Fruit fly (Drosophila melanogaster) whole organism, embryonic: ENCODE data around the gene CG10730.
A peak's percentile ranks its signal among the peaks of the same experiment; 100 is the strongest.

Experiments used
- Ada2b ChIP-seq: fragments of 200-800 bp; sonication (Bioruptor generic); IDR thresholded peaks from 2 replicates; pipeline ENCODE4 v1.3.6; 2022; ENCODE audit warnings: missing biosample characterization, missing genetic modification characterization
- Aef1 ChIP-seq: fragments of 200-800 bp; sonication (Bioruptor generic); IDR thresholded peaks from 3 replicates; pipeline ENCODE4 v1.3.6; 2022; ENCODE audit warnings: missing biosample characterization, missing genetic modification characterization
- Awh ChIP-seq: fragments of 200-800 bp; sonication (Bioruptor generic); IDR thresholded peaks from 2 replicates; pipeline ENCODE4, ENCODE4 v1.3.6; 2022; ENCODE audit warnings: missing biosample characterization, missing genetic modification characterization
- Bdp1 ChIP-seq: fragments of 200-800 bp; sonication (Bioruptor generic); optimal IDR thresholded peaks from 3 replicates; lab custom pipeline; 2016; ENCODE audit warnings: missing biosample characterization, missing genetic modification characterization
- CG10321 ChIP-seq: fragments of 200-800 bp; sonication (Bioruptor generic); IDR thresholded peaks from 2 replicates; pipeline ENCODE4 v1.3.6; 2022; ENCODE audit warnings: missing biosample characterization, missing genetic modification characterization
- CG10366 ChIP-seq: fragments of 200-800 bp; sonication (Bioruptor generic); IDR thresholded peaks from 2 replicates; pipeline ENCODE4 v1.3.6; 2022; ENCODE audit warnings: missing biosample characterization, missing genetic modification characterization
- CG10979 ChIP-seq: fragments of 200-800 bp; sonication (Bioruptor generic); optimal IDR thresholded peaks from 2 replicates; lab custom pipeline; 2018; ENCODE audit warnings: missing biosample characterization, mild to moderate bottlenecking, missing genetic modification characterization, moderate library complexity
- CG11398 ChIP-seq: fragments of 200-800 bp; sonication (Bioruptor generic); optimal IDR thresholded peaks from 2 replicates; lab custom pipeline; 2016; ENCODE audit warnings: missing biosample characterization, missing genetic modification characterization
- CG11560 ChIP-seq: fragments of 200-800 bp; sonication (Bioruptor generic); IDR thresholded peaks from 3 replicates; pipeline ENCODE4 v1.3.6; 2022; ENCODE audit warnings: missing biosample characterization, missing genetic modification characterization
- CG11695 ChIP-seq: fragments of 200-800 bp; sonication (Bioruptor generic); IDR thresholded peaks from 3 replicates; pipeline ENCODE4 v1.3.6; 2022; ENCODE audit warnings: missing biosample characterization, missing genetic modification characterization
- CG12071 ChIP-seq: fragments of 200-800 bp; sonication (Bioruptor generic); optimal IDR thresholded peaks from 3 replicates; lab custom pipeline; 2018; ENCODE audit warnings: missing biosample characterization, mild to moderate bottlenecking, missing genetic modification characterization
- CG12744 ChIP-seq: fragments of 200-800 bp; sonication (Bioruptor generic); optimal IDR thresholded peaks from 2 replicates; lab custom pipeline; 2016; ENCODE audit warnings: missing biosample characterization, missing genetic modification characterization
- CG13287 ChIP-seq: fragments of 200-800 bp; sonication (Bioruptor generic); IDR thresholded peaks from 2 replicates; pipeline ENCODE4 v1.3.6; 2022; ENCODE audit warnings: missing biosample characterization, missing genetic modification characterization; ENCODE audit not compliant: partially characterized antibody
- CG14014 ChIP-seq: fragments of 200-800 bp; sonication (Bioruptor generic); IDR thresholded peaks from 2 replicates; pipeline ENCODE4 v1.3.6; 2022; ENCODE audit warnings: missing biosample characterization, missing genetic modification characterization
- CG1647 ChIP-seq: fragments of 200-800 bp; sonication (Bioruptor generic); optimal IDR thresholded peaks from 3 replicates; lab custom pipeline; 2016; ENCODE audit warnings: missing biosample characterization, missing genetic modification characterization
- CG16813 ChIP-seq: fragments of 200-800 bp; sonication (Bioruptor generic); IDR thresholded peaks from 3 replicates; pipeline ENCODE4 v1.3.6; 2022; ENCODE audit warnings: missing biosample characterization, missing genetic modification characterization; ENCODE audit not compliant: partially characterized antibody
- CG17385 ChIP-seq: fragments of 200-800 bp; sonication (Bioruptor generic); optimal IDR thresholded peaks from 3 replicates; lab custom pipeline; 2018; ENCODE audit warnings: missing biosample characterization, mild to moderate bottlenecking, missing genetic modification characterization
- CG18599 ChIP-seq: fragments of 200-800 bp; sonication (Bioruptor generic); optimal IDR thresholded peaks from 3 replicates; lab custom pipeline; 2017; ENCODE audit warnings: missing biosample characterization, missing genetic modification characterization, mild to moderate bottlenecking, moderate library complexity, missing genetic modification reagents
- CG2889 ChIP-seq: fragments of 200-800 bp; sonication (Bioruptor generic); IDR thresholded peaks from 3 replicates; pipeline ENCODE4 v1.3.6; 2022; ENCODE audit warnings: missing biosample characterization, missing genetic modification characterization
- CG4820 ChIP-seq: fragments of 200-800 bp; sonication (Bioruptor generic); optimal IDR thresholded peaks from 3 replicates; lab custom pipeline; 2016; ENCODE audit warnings: missing biosample characterization, missing genetic modification characterization
- CG6689 ChIP-seq: fragments of 200-800 bp; sonication (Bioruptor generic); IDR thresholded peaks from 2 replicates; pipeline ENCODE4 v1.3.6; 2022; ENCODE audit warnings: missing biosample characterization, missing genetic modification characterization
- CG6791 ChIP-seq: fragments of 200-800 bp; sonication (Bioruptor generic); IDR thresholded peaks from 3 replicates; pipeline ENCODE4 v1.3.6; 2022; ENCODE audit warnings: missing biosample characterization, missing genetic modification characterization; ENCODE audit not compliant: partially characterized antibody
- CG7357 ChIP-seq: fragments of 200-800 bp; sonication (Bioruptor generic); IDR thresholded peaks from 3 replicates; pipeline ENCODE4 v1.3.6; 2022; ENCODE audit warnings: missing biosample characterization, missing genetic modification characterization
- Dfd ChIP-seq, 2 experiments: fragments of >200 bp; optimal IDR thresholded peaks; 2 replicates each; lab custom pipeline; 2017; ENCODE audit warnings: missing biosample characterization in 2 of 2, missing genetic modification characterization in 2 of 2
- Dll ChIP-seq: fragments of 200-800 bp; sonication (Bioruptor generic); IDR thresholded peaks from 4 replicates; pipeline ENCODE4 v1.3.6; 2022; ENCODE audit warnings: missing biosample characterization, missing genetic modification characterization; ENCODE audit not compliant: partially characterized antibody
- Gug ChIP-seq: fragments of 200-800 bp; sonication (Bioruptor generic); IDR thresholded peaks from 4 replicates; pipeline ENCODE4 v1.3.6; 2022; ENCODE audit warnings: missing biosample characterization, missing genetic modification characterization
- Hey ChIP-seq: fragments of 200-800 bp; sonication (Bioruptor generic); optimal IDR thresholded peaks from 3 replicates; lab custom pipeline; 2018; ENCODE audit warnings: missing biosample characterization, mild to moderate bottlenecking, missing genetic modification characterization
- MBD-R2 ChIP-seq: fragments of 200-800 bp; sonication (Bioruptor generic); IDR thresholded peaks from 2 replicates; pipeline ENCODE4 v1.3.6; 2022; ENCODE audit warnings: missing biosample characterization, missing genetic modification characterization
- Myb ChIP-seq: fragments of 200-800 bp; sonication (Bioruptor generic); optimal IDR thresholded peaks from 2 replicates; lab custom pipeline; 2016; ENCODE audit warnings: missing biosample characterization, missing genetic modification characterization
- NFAT ChIP-seq: fragments of 200-800 bp; sonication (Bioruptor generic); IDR thresholded peaks from 2 replicates; pipeline ENCODE4 v1.3.6; 2022; ENCODE audit warnings: missing biosample characterization, missing genetic modification characterization
- Sox100B ChIP-seq: fragments of 200-800 bp; sonication (Bioruptor generic); optimal IDR thresholded peaks from 3 replicates; lab custom pipeline; 2018; ENCODE audit warnings: missing biosample characterization, mild to moderate bottlenecking, missing genetic modification characterization
- Sry-β ChIP-seq: fragments of 200-800 bp; sonication (Bioruptor generic); optimal IDR thresholded peaks from 2 replicates; lab custom pipeline; 2018; ENCODE audit warnings: missing biosample characterization, mild to moderate bottlenecking, missing genetic modification characterization, moderate library complexity
- Sry-δ ChIP-seq: fragments of 200-800 bp; sonication (Bioruptor generic); optimal IDR thresholded peaks from 2 replicates; lab custom pipeline; 2016; ENCODE audit warnings: missing biosample characterization, missing genetic modification characterization
- Xbp1 ChIP-seq: fragments of 200-800 bp; sonication (Bioruptor generic); optimal IDR thresholded peaks from 3 replicates; lab custom pipeline; 2016; ENCODE audit warnings: missing biosample characterization, mild to moderate bottlenecking, missing genetic modification characterization
- ab ChIP-seq: fragments of 200-800 bp; sonication (Bioruptor generic); optimal IDR thresholded peaks from 2 replicates; lab custom pipeline; 2016; ENCODE audit warnings: missing biosample characterization, missing genetic modification characterization
- az2 ChIP-seq: fragments of 200-800 bp; sonication (Bioruptor generic); optimal IDR thresholded peaks from 3 replicates; lab custom pipeline; 2016; ENCODE audit warnings: missing biosample characterization, missing genetic modification characterization
- bbx ChIP-seq: fragments of 200-800 bp; sonication (Bioruptor generic); IDR thresholded peaks from 2 replicates; pipeline ENCODE4 v1.3.6; 2022; ENCODE audit warnings: missing biosample characterization, missing genetic modification characterization; ENCODE audit not compliant: partially characterized antibody
- cato ChIP-seq: fragments of 200-800 bp; sonication (Bioruptor generic); optimal IDR thresholded peaks from 2 replicates; lab custom pipeline; 2016; ENCODE audit warnings: missing biosample characterization, missing genetic modification characterization, borderline replicate concordance
- disco-r ChIP-seq: fragments of 200-800 bp; sonication (Bioruptor generic); optimal IDR thresholded peaks from 2 replicates; lab custom pipeline; 2016; ENCODE audit warnings: missing biosample characterization, missing genetic modification characterization
- dm ChIP-seq: fragments of 200-800 bp; sonication (Bioruptor generic); optimal IDR thresholded peaks from 3 replicates; lab custom pipeline; 2016; ENCODE audit warnings: missing biosample characterization, missing genetic modification characterization
- dmrt11E ChIP-seq: fragments of 200-800 bp; sonication (Bioruptor generic); optimal IDR thresholded peaks from 3 replicates; lab custom pipeline; 2018; ENCODE audit warnings: missing biosample characterization, mild to moderate bottlenecking, missing genetic modification characterization, moderate library complexity
- gce ChIP-seq: fragments of 200-800 bp; sonication (Bioruptor generic); IDR thresholded peaks from 3 replicates; pipeline ENCODE4 v1.3.6; 2022; ENCODE audit warnings: missing biosample characterization, missing genetic modification characterization
- inv ChIP-seq: fragments of 200-800 bp; sonication (Bioruptor generic); IDR thresholded peaks from 2 replicates; pipeline ENCODE4 v1.3.6; 2022; ENCODE audit warnings: missing biosample characterization, missing genetic modification characterization; ENCODE audit not compliant: partially characterized antibody
- jigr1 ChIP-seq: fragments of 200-800 bp; sonication (Bioruptor generic); IDR thresholded peaks from 3 replicates; pipeline ENCODE4 v1.3.6; 2022; ENCODE audit warnings: missing biosample characterization, missing genetic modification characterization
- lov ChIP-seq, 2 experiments: fragments of 200-800 bp in 1 of 2; fragments of >200 bp in 1 of 2; sonication (Bioruptor generic) in 1 of 2; IDR thresholded peaks in 1 of 2; optimal IDR thresholded peaks in 1 of 2; 2 replicates in 1 of 2; 3 replicates in 1 of 2; pipeline versions ENCODE4 v1.3.6 to Lab custom; 2017 to 2022; ENCODE audit warnings: missing biosample characterization in 1 of 2, missing genetic modification characterization in 1 of 2
- oc ChIP-seq: fragments of 200-800 bp; sonication (Bioruptor generic); optimal IDR thresholded peaks from 2 replicates; lab custom pipeline; 2018; ENCODE audit warnings: missing biosample characterization, mild to moderate bottlenecking, missing genetic modification characterization, moderate library complexity
- row ChIP-seq: fragments of 200-800 bp; sonication (Bioruptor generic); IDR thresholded peaks from 3 replicates; pipeline ENCODE4 v1.3.6; 2022; ENCODE audit warnings: missing biosample characterization, missing genetic modification characterization
- run ChIP-seq: fragments of 200-800 bp; sonication (Bioruptor generic); optimal IDR thresholded peaks from 3 replicates; lab custom pipeline; 2018; ENCODE audit warnings: missing biosample characterization, mild to moderate bottlenecking, missing genetic modification characterization
- scrt ChIP-seq: fragments of 200-800 bp; sonication (Bioruptor generic); optimal IDR thresholded peaks from 2 replicates; lab custom pipeline; 2018; ENCODE audit warnings: missing biosample characterization, mild to moderate bottlenecking, missing genetic modification characterization, moderate library complexity
- sr ChIP-seq: fragments of 200-800 bp; sonication (Bioruptor generic); IDR thresholded peaks from 3 replicates; pipeline ENCODE4 v1.3.6; 2022; ENCODE audit warnings: missing biosample characterization, missing genetic modification characterization
- stc ChIP-seq: fragments of 200-800 bp; sonication (Bioruptor generic); IDR thresholded peaks from 2 replicates; pipeline ENCODE4 v1.3.6; 2022; ENCODE audit warnings: missing biosample characterization, missing genetic modification characterization
- wek ChIP-seq: fragments of 200-800 bp; sonication (Bioruptor generic); optimal IDR thresholded peaks from 3 replicates; lab custom pipeline; 2018; ENCODE audit warnings: missing biosample characterization, mild to moderate bottlenecking, missing genetic modification characterization, moderate library complexity

The CG10730 gene

DNA sequence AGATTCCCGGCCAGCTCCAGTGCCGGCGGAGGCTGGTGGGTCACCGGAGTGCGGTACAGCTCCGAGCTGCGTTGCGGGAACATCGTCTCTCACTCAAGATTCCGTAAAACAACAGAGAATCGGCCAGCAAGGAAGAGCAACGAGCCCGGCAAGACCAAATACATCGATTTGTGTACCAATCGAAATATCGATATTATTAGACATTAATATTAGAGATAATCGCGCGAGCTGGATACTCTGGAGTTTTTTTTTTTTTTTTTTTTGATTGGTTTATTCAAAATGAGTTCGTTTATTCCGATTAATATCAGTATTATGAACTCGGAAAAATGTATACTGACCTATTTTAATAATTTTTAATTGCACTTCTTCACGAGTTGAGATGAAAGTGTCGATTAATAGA, 6.5 kb downstream of the CG10730 start, which contains the start of gene vls (continued):
- TF ChIP-seq CG14014 (GFP tag; lab: Robert Waterston, UW) (no peak), az2 (GFP tag; lab: Kevin White, UChicago) (no peak), Aef1 (GFP tag; lab: Robert Waterston, UW) (no peak), CG10366 (no peak), CG6689 (no peak), inv (GFP tag; lab: Robert Waterston, UW) (peak; percentile 50), oc (tag; lab: Kevin White, UChicago) (no peak), wek (no peak), Hey (tag; lab: Kevin White, UChicago) (no peak), sr (no peak), disco-r (no peak), Xbp1 (GFP tag; lab: Kevin White, UChicago) (no peak), Ada2b (no peak), Bdp1 (GFP tag; lab: Kevin White, UChicago) (no peak), Awh (GFP tag; lab: Robert Waterston, UW) (no peak), CG17385 (GFP tag; lab: Kevin White, UChicago) (no peak), Dfd (GFP tag; optimal IDR thresholded peaks at IDR 0.05; lab: Kevin White, UChicago) (no peak), CG7357 (GFP tag; lab: Robert Waterston, UW) (no peak), run (tag; lab: Kevin White, UChicago) (no peak), scrt (no peak), CG2889 (GFP tag; lab: Robert Waterston, UW) (no peak), Sox100B (GFP tag; lab: Kevin White, UChicago) (no peak), Sry-β (GFP tag; lab: Kevin White, UChicago) (peak; percentile 36), bbx (GFP tag; lab: Robert Waterston, UW) (peak; percentile 75), CG1647 (GFP tag; lab: Kevin White, UChicago) (no peak), CG12744 (GFP tag; lab: Kevin White, UChicago) (no peak), CG10321 (GFP tag; lab: Robert Waterston, UW) (no peak), CG11560 (no peak), MBD-R2 (GFP tag; lab: Robert Waterston, UW) (peak; percentile 81), CG10979 (tag; lab: Kevin White, UChicago) (no peak), lov (optimal IDR thresholded peaks at IDR 0.05; lab: Kevin White, UChicago) (no peak), lov (GFP tag; IDR thresholded peaks at IDR 0.05; lab: Robert Waterston, UW) (no peak), CG4820 (no peak), CG11695 (GFP tag; lab: Robert Waterston, UW) (no peak), row (GFP tag; lab: Robert Waterston, UW) (peak; percentile 55), CG18599 (GFP tag; lab: Kevin White, UChicago) (no peak), CG13287 (GFP tag; lab: Robert Waterston, UW) (peak; percentile 86), dm (GFP tag; lab: Kevin White, UChicago) (no peak), CG16813 (GFP tag; lab: Robert Waterston, UW) (peak; percentile 72), ab (GFP tag; lab: Kevin White, UChicago) (no peak), CG6791 (peak; percentile 79), gce (no peak), cato (GFP tag; lab: Kevin White, UChicago) (no peak), Gug (GFP tag; lab: Robert Waterston, UW) (no peak), Dll (GFP tag; lab: Robert Waterston, UW) (peak; percentile 87), Sry-δ (GFP tag; lab: Kevin White, UChicago) (peak; percentile 68), Myb (peak; percentile 60), jigr1 (no peak), CG11398 (no peak), NFAT (GFP tag; lab: Robert Waterston, UW) (no peak), dmrt11E (tag; lab: Kevin White, UChicago) (no peak), stc (GFP tag; lab: Robert Waterston, UW) (no peak), CG12071 (no peak)
